Fruit fly (Drosophila melanogaster) Kc167 (cell line): ENCODE results near the gene wda.

Source experiments
- Myc ChIP-seq: fragments of >200 bp; optimal IDR thresholded peaks from 2 replicates; lab custom pipeline; 2017; ENCODE audit warnings: missing external identifiers
- Sin3A ChIP-seq: fragments of >200 bp; optimal IDR thresholded peaks from 2 replicates; lab custom pipeline; 2018; ENCODE audit warnings: missing external identifiers
- h ChIP-seq: fragments of >200 bp; optimal IDR thresholded peaks from 3 replicates; lab custom pipeline; 2018; ENCODE audit warnings: missing external identifiers
- insv ChIP-seq: fragments of >200 bp; optimal IDR thresholded peaks from 3 replicates; lab custom pipeline; 2018; ENCODE audit warnings: missing external identifiers
- psq ChIP-seq: fragments of >200 bp; optimal IDR thresholded peaks from 2 replicates; lab custom pipeline; 2017; ENCODE audit warnings: missing external identifiers
- ttk ChIP-seq: sonication (Bioruptor generic); optimal IDR thresholded peaks from 2 replicates; lab custom pipeline; 2017; ENCODE audit warnings: missing external identifiers

The wda gene

dm6 chr3R:23212764-23213163 is 45.1 kb downstream of the wda start:
- no peak for TF ChIP-seq h (lab: Kevin White, UChicago)
- no peak for TF ChIP-seq psq (lab: Kevin White, UChicago)
- no peak for TF ChIP-seq ttk (lab: Kevin White, UChicago)
- no peak for TF ChIP-seq Myc (lab: Kevin White, UChicago)
- TF ChIP-seq insv (lab: Kevin White, UChicago) = no peak
- no peak for TF ChIP-seq Sin3A (lab: Kevin White, UChicago)

- TF ChIP-seq psq (lab: Kevin White, UChicago) (no peak), h (lab: Kevin White, UChicago) (no peak), insv (lab: Kevin White, UChicago) (no peak), ttk (lab: Kevin White, UChicago) (no peak), Myc (lab: Kevin White, UChicago) (no peak), Sin3A (lab: Kevin White, UChicago) (no peak)
Measured at dm6 chr3R:23211745-23212254, 46.1 kb downstream of the wda start.

- no peak for TF ChIP-seq ttk (lab: Kevin White, UChicago)
- no peak for TF ChIP-seq Sin3A (lab: Kevin White, UChicago)
- no peak for TF ChIP-seq psq (lab: Kevin White, UChicago)
Measured at dm6 chr3R:23210243-23211215, 47.4 kb downstream of the wda start.

DNA sequence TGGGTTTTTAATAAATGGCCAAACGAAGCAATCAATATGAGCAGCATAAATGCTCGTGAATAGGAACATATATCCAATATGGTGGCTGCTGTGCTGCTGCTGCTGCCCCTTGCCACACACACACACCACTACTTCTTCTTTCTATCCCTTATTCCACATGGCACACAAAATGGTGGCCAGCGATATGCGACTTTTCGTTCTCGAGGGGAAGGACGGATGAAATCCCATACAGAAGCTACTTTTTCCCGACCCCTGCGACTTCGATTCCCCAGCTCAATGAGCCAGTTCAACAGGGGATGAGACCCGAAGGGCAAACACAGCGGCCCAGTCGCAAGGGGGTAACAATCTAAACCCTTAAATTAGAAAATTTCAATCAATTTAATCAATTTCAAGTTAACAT is 50.6 kb downstream of the wda start:
- TF ChIP-seq Myc (lab: Kevin White, UChicago) = no peak
